Fruit fly (Drosophila melanogaster): ENCODE results near the gene Npc2c.

Gene Npc2c

dm6 chr3R:10097531-10098295, 37.7 kb downstream of the Npc2c start (continued):
- TF ChIP-seq unc-4 (GFP tag; IDR thresholded peaks at IDR 0.05; ENCODE audit: partially characterized antibody) (no peak), repo (GFP tag; optimal IDR thresholded peaks at IDR 0.05) (peak; percentile 45), CG9215 (GFP tag; IDR thresholded peaks at IDR 0.05) (peak; percentile 59), CG12744 (GFP tag; optimal IDR thresholded peaks at IDR 0.05) (no peak), Trl (optimal IDR thresholded peaks at IDR 0.05) (no peak), Trl (GFP tag; optimal IDR thresholded peaks at IDR 0.05) (peak; percentile 72), MESR4 (GFP tag; optimal IDR thresholded peaks at IDR 0.05) (no peak), Dref (GFP tag; IDR thresholded peaks at IDR 0.05) (no peak), CG7786 (GFP tag; optimal IDR thresholded peaks at IDR 0.05) (peak; percentile 49), nmo (GFP tag; optimal IDR thresholded peaks at IDR 0.05) (peak; percentile 64), CG18619 (GFP tag; optimal IDR thresholded peaks at IDR 0.05) (peak; percentile 62), sens (GFP tag) (peak; percentile 91), pnt (GFP tag; optimal IDR thresholded peaks at IDR 0.05) (peak; percentile 62), pita (GFP tag; optimal IDR thresholded peaks at IDR 0.05) (no peak), tin (GFP tag; optimal IDR thresholded peaks at IDR 0.05) (peak; percentile 16), Asciz (GFP tag; optimal IDR thresholded peaks at IDR 0.05) (peak; percentile 55), Elba2 (GFP tag; optimal IDR thresholded peaks at IDR 0.05) (no peak), Dfd (GFP tag; optimal IDR thresholded peaks at IDR 0.05) (no peak), Mes4 (GFP tag; optimal IDR thresholded peaks at IDR 0.05) (no peak), otp (GFP tag; IDR thresholded peaks at IDR 0.05) (no peak), fru (optimal IDR thresholded peaks at IDR 0.05) (no peak), CG11398 (GFP tag; optimal IDR thresholded peaks at IDR 0.05) (peak; percentile 58), Sry-β (GFP tag; optimal IDR thresholded peaks at IDR 0.05) (no peak), Hr3 (GFP tag; optimal IDR thresholded peaks at IDR 0.05) (peak; percentile 52), CG31224 (GFP tag; IDR thresholded peaks at IDR 0.05) (peak; percentile 45; the same call in 1 of the 2 replicates), CG2712 (tag; optimal IDR thresholded peaks at IDR 0.05) (peak; percentile 67), D (optimal IDR thresholded peaks at IDR 0.05) (no peak), D (GFP tag; optimal IDR thresholded peaks at IDR 0.05) (peak; percentile 36), cas (GFP tag; IDR thresholded peaks at IDR 0.05) (no peak), CG8924 (tag; optimal IDR thresholded peaks at IDR 0.05) (peak; percentile 76), z (GFP tag; IDR thresholded peaks at IDR 0.05) (no peak), HmgD (GFP tag; optimal IDR thresholded peaks at IDR 0.05) (no peak), CG1792 (GFP tag; optimal IDR thresholded peaks at IDR 0.05) (peak; percentile 33), mam (GFP tag; optimal IDR thresholded peaks at IDR 0.05) (peak; percentile 69), CG16863 (GFP tag; optimal IDR thresholded peaks at IDR 0.05) (peak; percentile 53), E2f2 (GFP tag; IDR thresholded peaks at IDR 0.05) (peak; percentile 32; the same call in 1 of the 2 replicates), sens-2 (GFP tag; IDR thresholded peaks at IDR 0.05) (no peak), CG9817 (tag; optimal IDR thresholded peaks at IDR 0.05) (peak; percentile 74), psq (GFP tag; optimal IDR thresholded peaks at IDR 0.05) (no peak), emc (GFP tag; optimal IDR thresholded peaks at IDR 0.05) (peak; percentile 50), CG6175 (GFP tag; IDR thresholded peaks at IDR 0.05) (peak; percentile 88), sug (tag; optimal IDR thresholded peaks at IDR 0.05) (peak; percentile 90), CG6272 (GFP tag; IDR thresholded peaks at IDR 0.05) (peak; percentile 44; the same call in 1 of the 2 replicates), cad (GFP tag; optimal IDR thresholded peaks at IDR 0.05) (no peak), slbo (GFP tag; IDR thresholded peaks at IDR 0.05) (peak; percentile 83), CG3847 (GFP tag; IDR thresholded peaks at IDR 0.05) (peak; percentile 63), NfI (GFP tag; optimal IDR thresholded peaks at IDR 0.05) (peak; percentile 76), Lpt (GFP tag; optimal IDR thresholded peaks at IDR 0.05) (no peak), Sox102F (GFP tag; optimal IDR thresholded peaks at IDR 0.05) (peak; percentile 71), gce (GFP tag; IDR thresholded peaks at IDR 0.05) (no peak), sd (tag; optimal IDR thresholded peaks at IDR 0.05) (peak; percentile 96), CG8478 (optimal IDR thresholded peaks at IDR 0.05) (no peak), CG4617 (GFP tag; optimal IDR thresholded peaks at IDR 0.05; ENCODE audit: borderline replicate concordance) (peak; percentile 10)

Measured in whole organism, embryonic.